Worm (Caenorhabditis elegans) whole organism, midembryonic: ENCODE results near the gene C11E4.6.

Source experiments
- T22C8.4 ChIP-seq: fragments of 200-800 bp; sonication (Bioruptor generic); IDR thresholded peaks from 2 replicates; pipeline ENCODE4 v1.3.6; 2022; ENCODE audit warnings: missing genetic modification characterization, missing compliant biosample characterization
- cog-1 ChIP-seq: sonication (generic microtip); optimal IDR thresholded peaks from 2 replicates; lab custom pipeline; 2016; ENCODE audit warnings: missing genetic modification characterization, missing compliant biosample characterization
- flt-1 ChIP-seq: fragments of 200-800 bp; sonication (Bioruptor generic); IDR thresholded peaks from 2 replicates; pipeline ENCODE4 v1.3.6; 2022; ENCODE audit warnings: missing genetic modification characterization, missing compliant biosample characterization
- klf-2 ChIP-seq: fragments of 200-800 bp; sonication (Bioruptor generic); conservative IDR thresholded peaks from 2 replicates; pipeline ENCODE4 v1.3.6; 2022; ENCODE audit warnings: missing genetic modification reagents, missing genetic modification characterization, missing compliant biosample characterization
- med-1 ChIP-seq: sonication (generic microtip); optimal IDR thresholded peaks from 2 replicates; lab custom pipeline; 2017; ENCODE audit warnings: missing genetic modification characterization, mild to moderate bottlenecking, missing compliant biosample characterization, antibody characterized with exemption, missing genetic modification reagents; ENCODE audit not compliant: insufficient read depth
- ref-1 ChIP-seq: fragments of 200-800 bp; sonication (Bioruptor generic); conservative IDR thresholded peaks from 2 replicates; pipeline ENCODE4 v1.3.6; 2022; ENCODE audit warnings: missing genetic modification reagents, missing genetic modification characterization, missing compliant biosample characterization
- ztf-23 ChIP-seq: fragments of 200-800 bp; sonication (Bioruptor generic); IDR thresholded peaks from 2 replicates; pipeline ENCODE4 v1.3.6; 2022; ENCODE audit warnings: missing genetic modification reagents, missing genetic modification characterization, missing compliant biosample characterization

DNA sequence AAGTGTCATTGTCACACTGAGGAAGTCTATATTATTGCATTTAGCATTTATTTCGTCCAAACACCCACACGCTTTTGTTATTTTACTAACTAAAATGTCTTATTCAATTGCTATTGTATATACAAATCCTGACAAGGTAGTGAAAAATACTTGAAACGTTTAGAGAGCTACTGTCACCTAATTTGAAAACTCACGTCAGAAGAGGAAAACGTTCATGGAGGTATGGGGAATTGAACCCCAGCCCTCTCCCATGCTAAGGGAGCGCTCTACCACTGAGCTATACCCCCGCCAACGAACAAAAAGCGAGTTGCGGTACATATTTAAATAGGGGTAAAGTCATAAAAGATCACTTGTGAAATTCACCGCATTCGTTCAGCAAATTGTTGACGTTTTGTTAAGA is 12.2 kb downstream of the C11E4.6 start:
- peak; percentile 32; the same call in 1 of the 2 replicates for TF ChIP-seq T22C8.4
- peak; percentile 83 for TF ChIP-seq flt-1 (GFP tag; lab: Robert Waterston, UW)
- no peak for TF ChIP-seq klf-2 (GFP tag; lab: Robert Waterston, UW)
- TF ChIP-seq med-1 (GFP tag; lab: Kevin White, UChicago): no peak
- no peak for TF ChIP-seq cog-1 (tag; lab: Kevin White, UChicago)
- TF ChIP-seq ref-1 (GFP tag; lab: Robert Waterston, UW): 0 out of 2 replicates have a peak, but pooled peaks have one; percentile 37
- TF ChIP-seq ztf-23: peak; percentile 75
